Worm (Caenorhabditis elegans): Measurements from ENCODE around the gene clec-65.

ce11 chrII:12904174-12904573 is 3.0 kb downstream of the clec-65 start, which contains the start of gene clec-66:
- TF ChIP-seq elt-2 (tag; optimal IDR thresholded peaks at IDR 0.05) = no peak
- no peak for TF ChIP-seq efl-1 (optimal IDR thresholded peaks at IDR 0.05)
- no peak for TF ChIP-seq efl-1 (GFP tag; optimal IDR thresholded peaks at IDR 0.05 in 1 of 2)
- TF ChIP-seq nhr-11 (tag; optimal IDR thresholded peaks at IDR 0.05) = no peak
- TF ChIP-seq fkh-10 (GFP tag; optimal IDR thresholded peaks at IDR 0.05) = no peak
- TF ChIP-seq Y116A8C.19 (tag; optimal IDR thresholded peaks at IDR 0.05; ENCODE audit: borderline replicate concordance) = no peak
- TF ChIP-seq fos-1 (tag; optimal IDR thresholded peaks at IDR 0.05) = no peak

Data from whole organism, L1 larva.